Worm (Caenorhabditis elegans): ENCODE results near the gene F26F12.5.

The F26F12.5 gene

DNA sequence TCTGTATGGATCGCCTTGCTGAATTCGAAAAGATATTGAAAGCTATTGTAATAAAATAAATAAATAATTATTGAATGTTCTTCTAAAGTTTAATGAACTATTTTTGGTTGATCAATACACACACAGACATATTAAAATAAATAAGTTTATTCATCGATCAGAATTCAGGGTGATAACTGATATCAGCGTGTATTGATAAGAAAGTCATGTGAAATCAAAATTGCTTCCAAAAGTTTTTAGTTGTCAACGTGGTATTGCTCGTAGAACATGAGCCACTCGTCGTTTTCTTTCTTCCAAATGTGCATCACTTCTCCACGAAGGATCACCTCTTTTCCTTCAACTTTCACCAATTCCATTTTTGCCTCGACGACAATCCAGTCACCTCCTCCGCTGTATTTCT is 17.4 kb upstream of the F26F12.5 start:
- no peak for TF ChIP-seq ceh-16 (tag; optimal IDR thresholded peaks at IDR 0.05)

DNA sequence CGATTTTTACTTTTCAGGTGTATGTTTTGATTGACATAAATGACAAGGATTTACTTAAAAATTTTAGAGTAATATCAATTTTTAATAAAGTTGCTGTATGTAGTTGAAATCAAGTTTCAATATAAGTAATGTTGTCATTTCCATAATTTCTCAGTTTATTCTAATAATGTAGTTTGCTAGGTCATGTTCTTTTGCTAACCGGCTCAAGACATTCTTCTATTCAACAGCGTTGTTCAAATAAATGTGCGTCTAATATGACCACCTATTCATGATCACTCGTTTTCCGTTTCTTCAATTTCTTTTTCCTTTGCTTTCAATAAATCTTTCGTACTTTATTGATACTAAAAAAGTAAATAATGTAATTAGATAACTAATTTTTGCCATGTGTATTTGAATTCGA is 15.1 kb upstream of the F26F12.5 start, which contains the start of gene C02G6.3:
Gene C02G6.3, plus strand, starts transcription at position 301 of the 400 bp plus-strand sequence.
- TF ChIP-seq ztf-4 (tag; optimal IDR thresholded peaks at IDR 0.05) = no peak
- no peak for TF ChIP-seq R02D3.7 (tag; optimal IDR thresholded peaks at IDR 0.05)
- TF ChIP-seq lin-11 (tag; optimal IDR thresholded peaks at IDR 0.05) = no peak
- no peak for TF ChIP-seq nhr-237 (tag; optimal IDR thresholded peaks at IDR 0.05)
- no peak for TF ChIP-seq dmd-4 (tag; optimal IDR thresholded peaks at IDR 0.05)
- TF ChIP-seq lin-13 (GFP tag; optimal IDR thresholded peaks at IDR 0.05) = no peak
- TF ChIP-seq egl-27 (tag; optimal IDR thresholded peaks at IDR 0.05) = no peak
- no peak for TF ChIP-seq sem-4 (tag; optimal IDR thresholded peaks at IDR 0.05)
- no peak for TF ChIP-seq lin-39 (tag; optimal IDR thresholded peaks at IDR 0.05)
- no peak for TF ChIP-seq sma-9 (GFP tag; optimal IDR thresholded peaks at IDR 0.05)
- no peak for TF ChIP-seq sma-9 (tag; optimal IDR thresholded peaks at IDR 0.05)
- TF ChIP-seq unc-55 (GFP tag; optimal IDR thresholded peaks at IDR 0.05) = no peak
- TF ChIP-seq C34F6.9 (tag; optimal IDR thresholded peaks at IDR 0.05) = no peak
- no peak for TF ChIP-seq mbf-1 (tag; optimal IDR thresholded peaks at IDR 0.05)
- TF ChIP-seq skn-1 (tag; optimal IDR thresholded peaks at IDR 0.05) = no peak
- no peak for TF ChIP-seq nhr-25 (tag; optimal IDR thresholded peaks at IDR 0.05)
- no peak for TF ChIP-seq aly-2 (tag; optimal IDR thresholded peaks at IDR 0.05)

DNA sequence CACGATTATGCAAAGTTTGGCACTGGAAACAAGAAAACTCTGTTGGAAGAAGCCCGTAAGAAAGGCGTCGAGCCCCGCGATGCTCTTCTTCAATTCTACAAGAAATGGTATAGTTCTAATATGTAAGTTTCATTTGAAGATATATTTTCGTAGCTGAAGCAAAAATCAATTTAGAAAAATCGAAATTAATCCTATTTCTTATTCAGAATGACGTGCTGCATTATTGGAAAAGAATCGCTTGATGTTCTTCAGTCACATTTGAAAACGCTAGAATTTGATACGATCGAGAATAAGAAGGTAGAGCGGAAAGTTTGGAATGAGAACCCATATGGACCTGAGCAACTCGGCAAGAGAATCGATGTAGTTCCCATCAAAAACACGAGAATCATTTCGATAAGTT is 12.0 kb upstream of the F26F12.5 start:
- TF ChIP-seq lin-39 (tag; optimal IDR thresholded peaks at IDR 0.05) (no peak), ZK546.5 (tag; optimal IDR thresholded peaks at IDR 0.05) (no peak)

DNA sequence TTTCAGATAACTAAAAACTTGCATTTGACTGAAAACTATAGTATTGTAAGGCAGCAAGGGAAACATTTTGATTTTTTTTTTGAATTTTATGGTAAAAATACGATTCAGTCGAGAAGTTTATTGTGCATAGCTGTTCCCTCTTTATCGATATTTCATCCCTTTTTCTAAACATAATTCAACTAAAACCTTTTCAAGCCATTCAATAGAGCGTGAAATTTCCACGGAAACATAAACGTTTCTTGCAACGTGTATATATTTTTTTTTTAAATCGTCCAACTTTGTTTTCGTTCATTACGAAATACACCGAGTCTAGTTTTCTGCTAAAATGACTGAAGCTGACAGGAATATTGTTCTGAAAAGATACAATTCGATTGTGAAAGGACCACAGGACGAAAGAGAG is 6.8 kb upstream of the F26F12.5 start, which contains the start of gene C02G6.2:
Gene C02G6.2, plus strand, starts transcription at position 301 of the 400 bp plus-strand sequence.
- TF ChIP-seq ztf-11 (tag; optimal IDR thresholded peaks at IDR 0.05) (no peak), fos-1 (tag; optimal IDR thresholded peaks at IDR 0.05) (no peak), nhr-10 (tag; optimal IDR thresholded peaks at IDR 0.05) (no peak), peb-1 (tag; optimal IDR thresholded peaks at IDR 0.05) (no peak), dmd-4 (tag; optimal IDR thresholded peaks at IDR 0.05) (no peak), nhr-25 (tag; optimal IDR thresholded peaks at IDR 0.05) (no peak), lin-39 (tag; optimal IDR thresholded peaks at IDR 0.05) (no peak), nhr-6 (tag; optimal IDR thresholded peaks at IDR 0.05) (no peak), egl-27 (tag; optimal IDR thresholded peaks at IDR 0.05) (no peak), skn-1 (tag; optimal IDR thresholded peaks at IDR 0.05) (no peak), ceh-82 (tag; optimal IDR thresholded peaks at IDR 0.05) (no peak), ztf-1 (GFP tag; conservative IDR thresholded peaks at IDR 0.05) (no peak), blmp-1 (tag; optimal IDR thresholded peaks at IDR 0.05; ENCODE audit: insufficient read depth) (no peak), ztf-4 (tag; optimal IDR thresholded peaks at IDR 0.05) (no peak), nhr-23 (tag; optimal IDR thresholded peaks at IDR 0.05) (no peak), unc-62 (GFP tag; optimal IDR thresholded peaks at IDR 0.05) (no peak), ceh-16 (tag; optimal IDR thresholded peaks at IDR 0.05) (no peak)

DNA sequence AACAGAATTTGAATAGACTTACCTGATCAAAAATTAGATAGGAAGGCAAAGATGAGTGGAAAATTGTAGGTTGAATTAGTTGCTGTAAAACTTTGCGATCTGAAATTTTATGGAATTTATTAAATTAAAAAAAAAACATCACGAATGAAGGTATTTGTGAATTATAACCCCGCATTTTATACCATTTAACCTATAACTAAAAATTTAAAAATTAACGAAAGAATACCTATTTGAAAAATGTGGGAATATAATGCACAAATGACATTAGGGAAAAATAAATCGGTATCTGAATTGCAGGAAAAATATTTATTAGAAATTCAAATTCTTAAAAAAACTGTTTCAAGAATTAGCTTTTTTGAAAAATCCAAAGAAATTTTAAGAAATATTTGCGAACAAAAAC is 4.2 kb upstream of the F26F12.5 start, which contains the start of gene F26F12.4:
Gene F26F12.4, minus strand, starts transcription at position 101 of the 400 bp plus-strand sequence.
- TF ChIP-seq ztf-4 (tag; optimal IDR thresholded peaks at IDR 0.05) (no peak), nhr-77 (tag; optimal IDR thresholded peaks at IDR 0.05) (no peak), mbf-1 (tag; optimal IDR thresholded peaks at IDR 0.05) (no peak), nhr-237 (tag; optimal IDR thresholded peaks at IDR 0.05) (no peak), elt-3 (tag; optimal IDR thresholded peaks at IDR 0.05) (no peak), blmp-1 (tag; optimal IDR thresholded peaks at IDR 0.05; ENCODE audit: insufficient read depth) (no peak), zag-1 (tag; optimal IDR thresholded peaks at IDR 0.05) (no peak), snpc-4 (tag; optimal IDR thresholded peaks at IDR 0.05) (no peak), lsy-2 (tag; optimal IDR thresholded peaks at IDR 0.05) (no peak), unc-62 (GFP tag; optimal IDR thresholded peaks at IDR 0.05) (no peak), ztf-11 (tag; optimal IDR thresholded peaks at IDR 0.05) (no peak), nhr-129 (tag; optimal IDR thresholded peaks at IDR 0.05) (no peak), fos-1 (tag; optimal IDR thresholded peaks at IDR 0.05) (no peak), nhr-21 (tag; optimal IDR thresholded peaks at IDR 0.05) (no peak), ceh-16 (tag; optimal IDR thresholded peaks at IDR 0.05) (no peak), elt-1 (tag; optimal IDR thresholded peaks at IDR 0.05) (no peak), lin-39 (tag; optimal IDR thresholded peaks at IDR 0.05) (no peak)
